Fruit fly (Drosophila melanogaster): ENCODE results near the gene kirre.

The kirre gene

dm6 chrX:2811059-2811458 is 70.9 kb downstream of the kirre start:
- TF ChIP-seq Sox15 (GFP tag; optimal IDR thresholded peaks at IDR 0.05) = no peak

dm6 chrX:2811703-2812102 is 71.5 kb downstream of the kirre start:
- TF ChIP-seq Eip78C (GFP tag) (no peak), CG6163 (GFP tag; IDR thresholded peaks at IDR 0.05) (no peak), lz (GFP tag; optimal IDR thresholded peaks at IDR 0.05) (no peak)

- no peak for TF ChIP-seq Ets96B (tag; optimal IDR thresholded peaks at IDR 0.05)
- TF ChIP-seq CG32006 (GFP tag; optimal IDR thresholded peaks at IDR 0.05) = peak; percentile 19
- TF ChIP-seq achi (GFP tag; optimal IDR thresholded peaks at IDR 0.05) = peak; percentile 15
- no peak for TF ChIP-seq Hr38 (GFP tag; optimal IDR thresholded peaks at IDR 0.05)
- TF ChIP-seq Lpt (GFP tag; optimal IDR thresholded peaks at IDR 0.05) = no peak
- peak; percentile 38; the same call in 1 of the 3 replicates for TF ChIP-seq CG8119 (GFP tag; IDR thresholded peaks at IDR 0.05)
- no peak for TF ChIP-seq Blimp-1 (GFP tag; optimal IDR thresholded peaks at IDR 0.05)
- TF ChIP-seq CG10631 (GFP tag; optimal IDR thresholded peaks at IDR 0.05) = peak; percentile 3
- no peak for TF ChIP-seq CG6792 (GFP tag; optimal IDR thresholded peaks at IDR 0.05)
Measured at dm6 chrX:2813106-2813505, 72.9 kb downstream of the kirre start.

dm6 chrX:2814423-2814822 is 74.2 kb downstream of the kirre start:
- no peak for TF ChIP-seq Sox14 (GFP tag; optimal IDR thresholded peaks at IDR 0.05)
- TF ChIP-seq CG10669 (GFP tag; optimal IDR thresholded peaks at IDR 0.05) = no peak
- TF ChIP-seq CG6276 (GFP tag; optimal IDR thresholded peaks at IDR 0.05) = no peak
- TF ChIP-seq CG6792 (GFP tag; optimal IDR thresholded peaks at IDR 0.05) = no peak
- no peak for TF ChIP-seq spab (GFP tag; optimal IDR thresholded peaks at IDR 0.05)
- no peak for TF ChIP-seq ss (GFP tag; optimal IDR thresholded peaks at IDR 0.05)
- TF ChIP-seq topi (GFP tag; optimal IDR thresholded peaks at IDR 0.05) = no peak
- TF ChIP-seq fd85E (GFP tag; optimal IDR thresholded peaks at IDR 0.05) = no peak

dm6 chrX:2860955-2861354 is 120.8 kb downstream of the kirre start:
- TF ChIP-seq CG16779 (tag; optimal IDR thresholded peaks at IDR 0.05) (no peak), salr (GFP tag; optimal IDR thresholded peaks at IDR 0.05) (no peak), CG31627 (GFP tag; optimal IDR thresholded peaks at IDR 0.05) (peak; percentile 33), OdsH (GFP tag; optimal IDR thresholded peaks at IDR 0.05) (peak; percentile 22), ss (GFP tag; optimal IDR thresholded peaks at IDR 0.05) (peak in 1 of 2 experiments; percentile 10), CG3032 (tag; optimal IDR thresholded peaks at IDR 0.05) (peak; percentile 9), Eip75B (GFP tag; optimal IDR thresholded peaks at IDR 0.05) (no peak), CG10631 (GFP tag; optimal IDR thresholded peaks at IDR 0.05) (peak; percentile 13), CG8632 (GFP tag; optimal IDR thresholded peaks at IDR 0.05) (no peak), dac (GFP tag; optimal IDR thresholded peaks at IDR 0.05) (peak; percentile 30), Hr4 (GFP tag; optimal IDR thresholded peaks at IDR 0.05) (no peak), Blimp-1 (GFP tag; optimal IDR thresholded peaks at IDR 0.05) (no peak), esn (GFP tag; optimal IDR thresholded peaks at IDR 0.05) (peak; percentile 27), CG1621 (tag; optimal IDR thresholded peaks at IDR 0.05) (peak; percentile 4), Eip93F (GFP tag; optimal IDR thresholded peaks at IDR 0.05) (no peak), Sox15 (GFP tag; optimal IDR thresholded peaks at IDR 0.05) (no peak), Eip78C (GFP tag) (peak; percentile 56), eg (GFP tag; IDR thresholded peaks at IDR 0.05) (peak; percentile 39; the same call in 1 of the 3 replicates), CG10669 (GFP tag; optimal IDR thresholded peaks at IDR 0.05) (peak; percentile 30), CG8319 (GFP tag; optimal IDR thresholded peaks at IDR 0.05) (no peak), Gug (GFP tag; IDR thresholded peaks at IDR 0.05) (no peak), lz (GFP tag; optimal IDR thresholded peaks at IDR 0.05) (peak; percentile 14), CG6808 (GFP tag; optimal IDR thresholded peaks at IDR 0.05) (no peak), vri (GFP tag; optimal IDR thresholded peaks at IDR 0.05) (no peak), Smox (GFP tag; optimal IDR thresholded peaks at IDR 0.05) (peak; percentile 11), CG11294 (GFP tag; IDR thresholded peaks at IDR 0.05) (no peak), topi (GFP tag; optimal IDR thresholded peaks at IDR 0.05) (peak; percentile 0), svp (GFP tag) (peak; percentile 31), fkh (GFP tag; optimal IDR thresholded peaks at IDR 0.05) (no peak), CG8119 (GFP tag; IDR thresholded peaks at IDR 0.05) (0 out of 3 replicates have a peak, but pooled peaks have one; percentile 27), CG6854 (GFP tag; optimal IDR thresholded peaks at IDR 0.05) (no peak), pdm3 (GFP tag; optimal IDR thresholded peaks at IDR 0.05) (peak; percentile 48), CG34406 (GFP tag; optimal IDR thresholded peaks at IDR 0.05) (no peak)

Data from whole organism, prepupa.